Worm (Caenorhabditis elegans) whole organism, mixed stage, embryonic: ENCODE measurements around the gene str-115.

ENCODE experiments used
- M03D4.4 ChIP-seq: sonication (generic microtip); optimal IDR thresholded peaks from 2 replicates; lab custom pipeline; 2017; ENCODE audit warnings: mild to moderate bottlenecking, missing genetic modification characterization, missing compliant biosample characterization
- bed-3 ChIP-seq: fragments of 200-800 bp; sonication (Bioruptor generic); optimal IDR thresholded peaks from 3 replicates; lab custom pipeline; 2018; ENCODE audit warnings: mild to moderate bottlenecking, missing genetic modification characterization, moderate library complexity, missing compliant biosample characterization
- blmp-1 ChIP-seq: fragments of 150-350 bp; optimal IDR thresholded peaks from 2 replicates; lab custom pipeline; 2014; ENCODE audit warnings: missing biosample characterization, missing genetic modification characterization
- ceh-39 ChIP-seq: fragments of 150-350 bp; optimal IDR thresholded peaks from 2 replicates; lab custom pipeline; 2014; ENCODE audit warnings: missing biosample characterization, missing genetic modification characterization
- ceh-43 ChIP-seq: fragments of 200-800 bp; sonication (Bioruptor generic); optimal IDR thresholded peaks from 2 replicates; lab custom pipeline; 2018; ENCODE audit warnings: mild to moderate bottlenecking, missing genetic modification characterization, moderate library complexity, missing compliant biosample characterization
- ces-1 ChIP-seq: fragments of 150-350 bp; optimal IDR thresholded peaks from 2 replicates; lab custom pipeline; 2014; ENCODE audit warnings: missing biosample characterization, missing genetic modification reagents, missing genetic modification characterization
- cnd-1 ChIP-seq: fragments of 200-800 bp; sonication (Bioruptor generic); optimal IDR thresholded peaks from 2 replicates; lab custom pipeline; 2018; ENCODE audit warnings: mild to moderate bottlenecking, missing genetic modification characterization, missing compliant biosample characterization
- drap-1 ChIP-seq: fragments of 200-800 bp; sonication (Bioruptor generic); optimal IDR thresholded peaks from 3 replicates; lab custom pipeline; 2018; ENCODE audit warnings: mild to moderate bottlenecking, missing genetic modification characterization, missing compliant biosample characterization
- flh-1 ChIP-seq: fragments of 200-800 bp; sonication (Bioruptor generic); optimal IDR thresholded peaks from 2 replicates; lab custom pipeline; 2018; ENCODE audit warnings: mild to moderate bottlenecking, missing genetic modification characterization, moderate library complexity, missing compliant biosample characterization
- hlh-1 ChIP-seq: fragments of 150-350 bp; optimal IDR thresholded peaks from 2 replicates; lab custom pipeline; 2014; ENCODE audit warnings: missing biosample characterization, missing genetic modification reagents, missing genetic modification characterization
- lin-32 ChIP-seq: fragments of 200-800 bp; sonication (Bioruptor generic); optimal IDR thresholded peaks from 2 replicates; lab custom pipeline; 2018; ENCODE audit warnings: mild to moderate bottlenecking, missing genetic modification characterization, missing compliant biosample characterization
- lsy-2 ChIP-seq: fragments of 150-350 bp; optimal IDR thresholded peaks from 2 replicates; lab custom pipeline; 2014; ENCODE audit warnings: missing biosample characterization, missing genetic modification characterization
- mep-1 ChIP-seq: fragments of 150-350 bp; optimal IDR thresholded peaks from 2 replicates; lab custom pipeline; 2017; ENCODE audit warnings: missing biosample characterization, missing genetic modification reagents, missing genetic modification characterization, inconsistent platforms
- nhr-12 ChIP-seq: fragments of 150-350 bp; optimal IDR thresholded peaks from 2 replicates; lab custom pipeline; 2014; ENCODE audit warnings: missing biosample characterization, missing genetic modification characterization
- nhr-2 ChIP-seq: fragments of 150-350 bp; optimal IDR thresholded peaks from 2 replicates; lab custom pipeline; 2014; ENCODE audit warnings: missing biosample characterization, missing genetic modification characterization
- nhr-237 ChIP-seq: fragments of 150-350 bp; optimal IDR thresholded peaks from 2 replicates; lab custom pipeline; 2014; ENCODE audit warnings: missing biosample characterization, missing genetic modification characterization
- nhr-28 ChIP-seq: fragments of 150-350 bp; optimal IDR thresholded peaks from 2 replicates; lab custom pipeline; 2014; ENCODE audit warnings: missing biosample characterization, missing genetic modification characterization
- nhr-76 ChIP-seq: sonication (generic microtip); optimal IDR thresholded peaks from 2 replicates; lab custom pipeline; 2017; ENCODE audit warnings: missing biosample characterization, missing genetic modification characterization
- pha-4 ChIP-seq: fragments of 150-350 bp; optimal IDR thresholded peaks from 2 replicates; lab custom pipeline; 2018; ENCODE audit warnings: missing biosample characterization, missing genetic modification reagents, missing genetic modification characterization
- sem-2 ChIP-seq: fragments of 200-800 bp; sonication (Bioruptor generic); optimal IDR thresholded peaks from 2 replicates; lab custom pipeline; 2018; ENCODE audit warnings: mild to moderate bottlenecking, missing genetic modification characterization, missing compliant biosample characterization
- snpc-4 ChIP-seq: fragments of 150-350 bp; optimal IDR thresholded peaks from 2 replicates; lab custom pipeline; 2014; ENCODE audit warnings: missing biosample characterization, missing genetic modification characterization
- sptf-1 ChIP-seq: sonication (generic microtip); optimal IDR thresholded peaks from 2 replicates; lab custom pipeline; 2017; ENCODE audit warnings: mild to moderate bottlenecking, missing genetic modification characterization, moderate library complexity, missing compliant biosample characterization
- tbx-8 ChIP-seq: fragments of 200-800 bp; sonication (Bioruptor generic); optimal IDR thresholded peaks from 2 replicates; lab custom pipeline; 2018; ENCODE audit warnings: mild to moderate bottlenecking, missing genetic modification characterization, moderate library complexity, missing compliant biosample characterization
- unc-120 ChIP-seq: sonication (generic microtip); optimal IDR thresholded peaks from 2 replicates; lab custom pipeline; 2017; ENCODE audit warnings: missing genetic modification characterization, missing compliant biosample characterization; ENCODE audit not compliant: poor library complexity, severe bottlenecking
- unc-39 ChIP-seq: fragments of 150-350 bp; optimal IDR thresholded peaks from 2 replicates; lab custom pipeline; 2014; ENCODE audit warnings: missing biosample characterization, missing genetic modification characterization
- unc-62 ChIP-seq: fragments of 150-350 bp; optimal IDR thresholded peaks from 2 replicates; lab custom pipeline; 2014; ENCODE audit warnings: missing biosample characterization, missing genetic modification reagents, missing genetic modification characterization
- zip-8 ChIP-seq: fragments of 150-350 bp; optimal IDR thresholded peaks from 2 replicates; lab custom pipeline; 2014; ENCODE audit warnings: missing biosample characterization, missing genetic modification characterization
- ztf-11 ChIP-seq: fragments of 150-350 bp; optimal IDR thresholded peaks from 2 replicates; lab custom pipeline; 2014; ENCODE audit warnings: missing biosample characterization, missing genetic modification characterization

Gene str-115

ce11 chrV:11298632-11299031 is 29.7 kb downstream of the str-115 start, which contains the start of gene T03F7.5:
TSS of gene T03F7.5 (minus strand) at chrV:11298732.
- TF ChIP-seq drap-1 (GFP tag; lab: Kevin White, UChicago) (no peak), tbx-8 (GFP tag; lab: Kevin White, UChicago) (no peak), unc-120 (no peak), nhr-12 (tag; lab: Kevin White, UChicago) (no peak)
- TF ChIP-seq, all 35 proteins: peak for 0

- TF ChIP-seq lsy-2 (tag; lab: Kevin White, UChicago) (no peak), unc-120 (no peak), nhr-28 (tag; lab: Kevin White, UChicago) (no peak), ceh-39 (tag; lab: Kevin White, UChicago) (no peak), bed-3 (GFP tag; lab: Kevin White, UChicago) (no peak), snpc-4 (tag; lab: Kevin White, UChicago) (no peak), nhr-76 (no peak), zip-8 (no peak), cnd-1 (tag; lab: Kevin White, UChicago) (no peak), lin-32 (GFP tag; lab: Kevin White, UChicago) (no peak), nhr-2 (no peak), ztf-11 (no peak), M03D4.4 (tag; lab: Kevin White, UChicago) (no peak), pha-4 (tag; lab: Kevin White, UChicago) (no peak), sptf-1 (tag; lab: Kevin White, UChicago) (no peak), hlh-1 (tag; lab: Kevin White, UChicago) (no peak), blmp-1 (tag; lab: Kevin White, UChicago) (no peak), flh-1 (GFP tag; lab: Kevin White, UChicago) (no peak), tbx-8 (GFP tag; lab: Kevin White, UChicago) (no peak), ces-1 (no peak)
Measured at ce11 chrV:11299406-11299805, 30.5 kb downstream of the str-115 start.

ce11 chrV:11300539-11300938 is 31.6 kb downstream of the str-115 start, which contains the start of gene srh-47:
TSS of gene srh-47 (minus strand) at chrV:11300639.
- TF ChIP-seq nhr-76 (no peak), zip-8 (no peak), pha-4 (tag; lab: Kevin White, UChicago) (no peak), drap-1 (GFP tag; lab: Kevin White, UChicago) (no peak), ces-1 (no peak), blmp-1 (tag; lab: Kevin White, UChicago) (no peak), lsy-2 (tag; lab: Kevin White, UChicago) (no peak), nhr-12 (tag; lab: Kevin White, UChicago) (no peak), ceh-39 (tag; lab: Kevin White, UChicago) (no peak), unc-39 (tag; lab: Kevin White, UChicago) (no peak), sptf-1 (tag; lab: Kevin White, UChicago) (no peak), snpc-4 (tag; lab: Kevin White, UChicago) (no peak), ztf-11 (no peak)

- TF ChIP-seq nhr-237 (tag; lab: Kevin White, UChicago) = no peak
- no peak for TF ChIP-seq tbx-8 (GFP tag; lab: Kevin White, UChicago)
- no peak for TF ChIP-seq flh-1 (GFP tag; lab: Kevin White, UChicago)
- no peak for TF ChIP-seq ces-1
- TF ChIP-seq snpc-4 (tag; lab: Kevin White, UChicago) = no peak
- TF ChIP-seq bed-3 (GFP tag; lab: Kevin White, UChicago) = no peak
- TF ChIP-seq mep-1 (tag; lab: Kevin White, UChicago) = no peak
- no peak for TF ChIP-seq ztf-11
- no peak for TF ChIP-seq zip-8
- no peak for TF ChIP-seq lsy-2 (tag; lab: Kevin White, UChicago)
Measured at ce11 chrV:11302698-11303097, 33.8 kb downstream of the str-115 start, which contains the start of gene srh-46. TSS of gene srh-46 (minus strand) at chrV:11302886.

- TF ChIP-seq zip-8 (no peak), ceh-43 (no peak), sem-2 (no peak), nhr-28 (tag; lab: Kevin White, UChicago) (no peak), unc-62 (GFP tag; lab: Kevin White, UChicago) (no peak), ceh-39 (tag; lab: Kevin White, UChicago) (no peak), hlh-1 (tag; lab: Kevin White, UChicago) (no peak), flh-1 (GFP tag; lab: Kevin White, UChicago) (no peak), tbx-8 (GFP tag; lab: Kevin White, UChicago) (no peak), nhr-12 (tag; lab: Kevin White, UChicago) (no peak)
Measured at ce11 chrV:11304200-11304599, 35.3 kb downstream of the str-115 start.

- TF ChIP-seq nhr-12 (tag; lab: Kevin White, UChicago) (no peak), ztf-11 (no peak), lin-32 (GFP tag; lab: Kevin White, UChicago) (no peak), flh-1 (GFP tag; lab: Kevin White, UChicago) (no peak), nhr-28 (tag; lab: Kevin White, UChicago) (no peak), nhr-76 (no peak), unc-120 (no peak)
Measured at ce11 chrV:11304879-11305278, 36.0 kb downstream of the str-115 start, which contains the start of gene srh-45. TSS of gene srh-45 (minus strand) at chrV:11304979.
